Worm (Caenorhabditis elegans): ENCODE results near the gene Y57A10A.31.
"Not testable (repeated sequence)": the region's sequence is repeated elsewhere in the genome, so short reads cannot be mapped to it uniquely, and the experiment has no call there.

The Y57A10A.31 gene

ce11 chrII:12318541-12318940 lies 29.4 kb downstream of the Y57A10A.31 start, which contains the start of gene sre-49:
Gene sre-49, plus strand, starts transcription at chrII:12318841.
- TF ChIP-seq ceh-24, F13H6.1, unc-42 (tag; optimal IDR thresholded peaks at IDR 0.05): not testable (repeated sequence)

- TF ChIP-seq elt-2 (tag; optimal IDR thresholded peaks at IDR 0.05), result no peak
- no peak for TF ChIP-seq fax-1 (tag; optimal IDR thresholded peaks at IDR 0.05)
- no peak for TF ChIP-seq pqm-1 (tag; optimal IDR thresholded peaks at IDR 0.05)
- TF ChIP-seq T23F11.4 (GFP tag; optimal IDR thresholded peaks at IDR 0.05), result no peak
- TF ChIP-seq ceh-48 (tag; optimal IDR thresholded peaks at IDR 0.05), result no peak
- no peak for TF ChIP-seq ceh-45 (GFP tag; IDR thresholded peaks at IDR 0.05)
- no peak for TF ChIP-seq unc-42 (tag; optimal IDR thresholded peaks at IDR 0.05)
- TF ChIP-seq che-1 (tag; optimal IDR thresholded peaks at IDR 0.05), result no peak
- no peak for TF ChIP-seq npax-4 (tag; optimal IDR thresholded peaks at IDR 0.05)
- no peak for TF ChIP-seq sox-2 (GFP tag; IDR thresholded peaks at IDR 0.05)
- TF ChIP-seq fkh-6 (tag; optimal IDR thresholded peaks at IDR 0.05), result no peak
- TF ChIP-seq tbx-7 (tag; optimal IDR thresholded peaks at IDR 0.05), result no peak
- TF ChIP-seq K09A11.1 (tag; optimal IDR thresholded peaks at IDR 0.05; ENCODE audit: insufficient read depth), result no peak
- TF ChIP-seq fkh-10 (GFP tag; optimal IDR thresholded peaks at IDR 0.05), result no peak
- no peak for TF ChIP-seq C08G9.2 (tag; optimal IDR thresholded peaks at IDR 0.05)
- TF ChIP-seq C38D4.7 (GFP tag; optimal IDR thresholded peaks at IDR 0.05), result no peak
Observed at ce11 chrII:12323305-12323704, 34.1 kb downstream of the Y57A10A.31 start, which contains the start of gene sre-53. Gene sre-53, minus strand, starts transcription at chrII:12323405.

DNA sequence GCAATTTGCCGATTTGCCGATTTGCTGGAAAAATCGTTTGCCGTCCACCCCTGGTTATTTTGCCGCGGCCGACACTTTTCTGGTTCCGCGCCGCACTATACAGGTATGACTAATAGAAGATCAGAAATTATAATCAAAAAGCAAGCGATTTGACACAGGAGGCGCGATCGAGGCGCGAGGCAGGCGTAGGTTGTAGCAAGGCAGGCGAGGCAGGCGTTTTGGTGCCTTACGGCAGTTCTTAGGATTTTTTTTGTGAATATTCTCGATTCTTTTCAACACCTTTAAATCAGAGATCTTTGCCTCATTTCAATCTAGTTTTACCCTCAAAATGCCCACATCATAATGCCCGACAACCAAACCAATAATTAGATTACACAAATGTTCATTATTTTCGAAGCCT lies 35.0 kb downstream of the Y57A10A.31 start, which contains the start of gene sre-56:
TSS of gene sre-56 (plus strand) at position 301 of the 400 bp plus-strand sequence.
- TF ChIP-seq madf-2 (tag; optimal IDR thresholded peaks at IDR 0.05), result no peak
- TF ChIP-seq ceh-6 (GFP tag; optimal IDR thresholded peaks at IDR 0.05), result no peak
- TF ChIP-seq pros-1 (tag; optimal IDR thresholded peaks at IDR 0.05), result no peak
- TF ChIP-seq che-1 (tag; optimal IDR thresholded peaks at IDR 0.05), result no peak
- TF ChIP-seq nhr-232 (tag; optimal IDR thresholded peaks at IDR 0.05), result no peak

ce11 chrII:12328994-12329393 lies 39.8 kb downstream of the Y57A10A.31 start, which contains the start of gene sre-55:
Gene sre-55, plus strand, starts transcription at chrII:12329294.
- TF ChIP-seq tbx-7 (tag; optimal IDR thresholded peaks at IDR 0.05) (no peak), pax-1 (tag; optimal IDR thresholded peaks at IDR 0.05) (no peak), fkh-10 (GFP tag; optimal IDR thresholded peaks at IDR 0.05) (no peak), sox-4 (tag; optimal IDR thresholded peaks at IDR 0.05) (no peak), che-1 (tag; optimal IDR thresholded peaks at IDR 0.05) (no peak), ceh-45 (GFP tag; IDR thresholded peaks at IDR 0.05) (no peak)

DNA sequence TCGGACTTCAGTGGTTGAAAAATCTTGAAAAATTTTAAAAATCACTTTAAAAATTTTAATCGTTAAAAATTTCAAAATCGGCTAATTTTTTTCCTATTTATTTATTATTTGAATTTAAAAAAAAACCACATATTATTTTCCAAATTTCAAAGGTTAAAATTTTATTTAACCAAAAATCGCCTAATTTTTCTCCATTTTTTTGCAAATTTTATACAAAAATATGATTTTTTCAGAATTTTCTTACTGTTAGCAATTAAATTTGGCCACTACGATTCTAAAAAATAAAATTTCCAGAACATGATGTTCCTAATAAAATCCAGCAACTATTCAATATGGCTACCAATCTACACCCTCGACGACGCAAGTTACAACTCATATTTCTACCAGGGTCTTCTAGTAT lies 43.4 kb downstream of the Y57A10A.31 start, which contains the start of gene sre-54:
TSS of gene sre-54 (plus strand) at position 301 of the 400 bp plus-strand sequence.
- TF ChIP-seq pros-1 (tag; optimal IDR thresholded peaks at IDR 0.05) (no peak), hlh-13 (GFP tag; optimal IDR thresholded peaks at IDR 0.05) (no peak), dmd-4 (tag; optimal IDR thresholded peaks at IDR 0.05; ENCODE audit: borderline replicate concordance) (no peak), ceh-45 (GFP tag; IDR thresholded peaks at IDR 0.05) (no peak), F13H6.1 (tag; optimal IDR thresholded peaks at IDR 0.05) (no peak), madf-2 (tag; optimal IDR thresholded peaks at IDR 0.05) (no peak), K09A11.1 (tag; optimal IDR thresholded peaks at IDR 0.05; ENCODE audit: insufficient read depth) (no peak), ceh-9 (tag; optimal IDR thresholded peaks at IDR 0.05) (no peak)

DNA sequence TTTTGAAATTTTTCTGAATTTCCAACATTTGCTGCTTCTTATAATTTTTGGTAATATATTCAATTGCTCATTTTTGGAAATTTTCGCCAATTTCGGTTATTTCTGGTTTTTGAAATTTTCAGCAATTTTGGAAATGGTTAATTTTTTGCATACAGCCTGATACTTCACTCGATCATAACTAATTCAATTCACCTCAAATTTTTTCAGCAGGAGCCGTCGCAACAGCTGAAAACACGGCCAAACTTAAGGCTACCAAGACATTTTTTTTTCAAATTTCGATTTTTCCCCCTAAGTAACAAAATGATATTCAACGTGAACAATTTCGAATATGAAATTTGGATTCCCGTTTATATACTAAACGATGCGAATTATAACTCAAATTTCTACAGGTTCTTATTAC lies 46.2 kb downstream of the Y57A10A.31 start, which contains the start of gene sre-52:
TSS of gene sre-52 (plus strand) at position 301 of the 400 bp plus-strand sequence.
- TF ChIP-seq pax-1 (tag; optimal IDR thresholded peaks at IDR 0.05) (no peak), syd-9 (tag; optimal IDR thresholded peaks at IDR 0.05) (no peak), ceh-22 (tag; optimal IDR thresholded peaks at IDR 0.05) (no peak), ceh-34 (tag; optimal IDR thresholded peaks at IDR 0.05) (no peak), ceh-18 (tag; optimal IDR thresholded peaks at IDR 0.05) (no peak), ceh-19 (GFP tag; optimal IDR thresholded peaks at IDR 0.05) (no peak), madf-2 (tag; optimal IDR thresholded peaks at IDR 0.05) (no peak), unc-3 (GFP tag; conservative IDR thresholded peaks at IDR 0.05) (no peak), unc-3 (tag; optimal IDR thresholded peaks at IDR 0.05) (no peak), gmeb-2 (tag; optimal IDR thresholded peaks at IDR 0.05) (no peak), pros-1 (tag; optimal IDR thresholded peaks at IDR 0.05) (no peak), unc-42 (tag; optimal IDR thresholded peaks at IDR 0.05) (no peak), pqm-1 (tag; optimal IDR thresholded peaks at IDR 0.05) (no peak), hlh-13 (GFP tag; optimal IDR thresholded peaks at IDR 0.05) (no peak), elt-4 (tag; optimal IDR thresholded peaks at IDR 0.05) (no peak), rnt-1 (tag; optimal IDR thresholded peaks at IDR 0.05) (no peak), nhr-11 (tag; optimal IDR thresholded peaks at IDR 0.05) (no peak)
